Worm (Caenorhabditis elegans) whole organism, midembryonic: ENCODE measurements around the gene immp-2.
A peak's percentile ranks its signal among the peaks of the same experiment; 100 is the strongest.
"Not testable (repeated sequence)": the region's sequence is repeated elsewhere in the genome, so short reads cannot be mapped to it uniquely, and the experiment has no call there.

Experiments used
- T22C8.4 ChIP-seq: fragments of 200-800 bp; sonication (Bioruptor generic); IDR thresholded peaks from 2 replicates; pipeline ENCODE4 v1.3.6; 2022; ENCODE audit warnings: missing genetic modification characterization, missing compliant biosample characterization
- cog-1 ChIP-seq: sonication (generic microtip); optimal IDR thresholded peaks from 2 replicates; lab custom pipeline; 2016; ENCODE audit warnings: missing genetic modification characterization, missing compliant biosample characterization
- flt-1 ChIP-seq: fragments of 200-800 bp; sonication (Bioruptor generic); IDR thresholded peaks from 2 replicates; pipeline ENCODE4 v1.3.6; 2022; ENCODE audit warnings: missing genetic modification characterization, missing compliant biosample characterization
- klf-2 ChIP-seq: fragments of 200-800 bp; sonication (Bioruptor generic); conservative IDR thresholded peaks from 2 replicates; pipeline ENCODE4 v1.3.6; 2022; ENCODE audit warnings: missing genetic modification reagents, missing genetic modification characterization, missing compliant biosample characterization
- med-1 ChIP-seq: sonication (generic microtip); optimal IDR thresholded peaks from 2 replicates; lab custom pipeline; 2017; ENCODE audit warnings: missing genetic modification characterization, mild to moderate bottlenecking, missing compliant biosample characterization, antibody characterized with exemption, missing genetic modification reagents; ENCODE audit not compliant: insufficient read depth
- ref-1 ChIP-seq: fragments of 200-800 bp; sonication (Bioruptor generic); conservative IDR thresholded peaks from 2 replicates; pipeline ENCODE4 v1.3.6; 2022; ENCODE audit warnings: missing genetic modification reagents, missing genetic modification characterization, missing compliant biosample characterization
- tab-1 ChIP-seq: fragments of 200-800 bp; sonication (Bioruptor generic); IDR thresholded peaks from 2 replicates; pipeline ENCODE4 v1.3.6; 2022; ENCODE audit warnings: missing genetic modification characterization, missing compliant biosample characterization
- ztf-23 ChIP-seq: fragments of 200-800 bp; sonication (Bioruptor generic); IDR thresholded peaks from 2 replicates; pipeline ENCODE4 v1.3.6; 2022; ENCODE audit warnings: missing genetic modification reagents, missing genetic modification characterization, missing compliant biosample characterization
- ztf-29 ChIP-seq: fragments of 200-800 bp; sonication (Bioruptor generic); IDR thresholded peaks from 2 replicates; pipeline ENCODE4 v1.3.6; 2022; ENCODE audit warnings: missing genetic modification reagents, missing genetic modification characterization, missing compliant biosample characterization

The immp-2 gene

DNA sequence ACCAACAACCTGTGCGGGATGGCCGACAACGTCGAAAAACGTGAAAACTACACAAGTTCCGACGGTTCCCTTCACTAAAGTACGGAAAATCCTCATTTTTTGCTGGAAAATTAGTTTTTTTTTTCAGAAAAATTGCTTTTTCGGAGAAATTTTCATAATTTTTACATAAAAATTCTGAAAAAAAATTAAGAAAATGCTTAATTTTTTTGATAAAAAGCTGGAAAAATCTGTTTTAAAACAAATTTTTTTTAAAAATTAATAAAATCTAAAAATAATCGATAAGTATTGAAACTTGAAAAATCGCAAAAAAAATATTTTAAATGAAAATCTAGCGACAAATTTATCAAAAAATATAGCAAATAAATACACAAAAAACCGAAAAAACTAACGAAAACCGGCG is at the start of gene immp-2:
TSS of gene immp-2 (minus strand) at position 101 of the 400 bp plus-strand sequence.
- TF ChIP-seq ztf-23 (GFP tag; lab: Robert Waterston, UW) (no peak), flt-1 (no peak), ztf-29 (GFP tag; lab: Robert Waterston, UW) (no peak), cog-1 (no peak), T22C8.4 (GFP tag; lab: Robert Waterston, UW) (no peak), ref-1 (no peak), med-1 (GFP tag; lab: Kevin White, UChicago) (no peak), tab-1 (GFP tag; lab: Robert Waterston, UW) (no peak), klf-2 (GFP tag; lab: Robert Waterston, UW) (no peak)

DNA sequence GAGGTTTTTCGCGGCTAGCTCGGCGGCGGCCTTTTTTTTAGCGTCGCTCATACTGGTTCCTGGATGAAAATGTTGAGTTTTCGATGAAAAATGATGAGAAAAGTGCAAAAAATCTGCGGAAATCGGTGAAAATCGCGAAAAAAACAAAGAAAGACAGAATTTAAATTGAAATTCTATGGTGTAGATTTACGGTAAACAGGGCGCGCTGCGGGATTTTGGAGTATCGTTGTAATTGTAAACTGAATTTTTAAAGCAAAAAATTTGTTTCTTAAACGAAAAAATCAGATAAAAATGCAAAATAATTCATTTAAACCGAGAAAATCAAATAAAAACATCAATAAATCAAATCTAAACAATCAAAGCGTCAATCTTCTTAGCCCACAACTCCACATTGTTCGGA is 49.1 kb upstream of the immp-2 start, which contains the start of gene dcap-1:
TSS of gene dcap-1 (minus strand) at position 59 of the 400 bp plus-strand sequence.
- TF ChIP-seq tab-1 (GFP tag; lab: Robert Waterston, UW): no peak
- no peak for TF ChIP-seq flt-1
- no peak for TF ChIP-seq ztf-23 (GFP tag; lab: Robert Waterston, UW)
- TF ChIP-seq klf-2 (GFP tag; lab: Robert Waterston, UW): no peak
- no peak for TF ChIP-seq T22C8.4 (GFP tag; lab: Robert Waterston, UW)
- no peak for TF ChIP-seq cog-1
- TF ChIP-seq ztf-29 (GFP tag; lab: Robert Waterston, UW): no peak
- TF ChIP-seq ref-1: no peak
- no peak for TF ChIP-seq med-1 (GFP tag; lab: Kevin White, UChicago)

DNA sequence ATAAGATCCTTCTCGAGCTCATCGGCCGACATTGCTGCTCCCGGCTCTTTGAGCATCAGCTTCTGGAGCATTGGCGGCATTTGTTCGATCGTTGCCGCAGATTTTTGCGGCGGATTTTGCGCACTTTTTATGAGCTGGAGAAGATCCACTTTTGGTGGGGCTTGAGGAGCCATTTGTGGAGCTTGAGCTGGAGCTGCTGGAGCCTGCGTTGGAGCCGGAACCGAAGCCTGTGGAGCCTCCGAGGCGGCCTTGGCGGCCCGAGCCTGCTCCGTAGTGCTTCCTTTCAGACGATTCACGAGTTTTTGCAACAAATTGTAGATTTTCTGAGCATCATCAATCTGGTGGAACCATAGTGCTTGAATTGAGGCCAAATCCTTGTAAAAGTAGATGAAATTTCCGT is 48.3 kb upstream of the immp-2 start:
- TF ChIP-seq ztf-29 (GFP tag; lab: Robert Waterston, UW) (no peak), ref-1 (no peak), klf-2 (GFP tag; lab: Robert Waterston, UW) (no peak), med-1 (GFP tag; lab: Kevin White, UChicago) (no peak), flt-1 (no peak)

DNA sequence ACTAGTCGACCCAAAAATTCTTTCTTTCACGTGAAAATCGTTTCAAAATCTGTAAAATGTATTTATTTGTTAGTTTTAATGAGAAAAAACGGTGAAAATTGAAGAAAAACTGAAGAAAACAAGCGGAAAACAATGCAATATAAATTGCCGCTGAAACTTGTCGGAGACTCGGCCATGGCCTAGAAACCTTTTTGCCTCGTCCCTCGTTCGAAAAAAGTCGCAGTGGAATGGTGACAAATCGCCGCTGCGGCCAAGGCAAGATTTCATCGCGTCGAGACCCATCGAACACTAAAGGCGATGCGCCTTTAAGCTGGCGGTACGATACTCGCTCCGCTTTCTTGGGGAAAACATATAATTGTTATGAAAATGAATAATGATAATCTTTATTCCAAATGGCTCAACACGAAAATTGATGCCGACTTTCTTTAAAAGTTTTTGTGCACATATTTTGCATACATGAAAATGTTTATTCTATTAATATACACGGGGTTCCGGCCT is 46.0 kb upstream of the immp-2 start, which contains the start of gene Y55F3AM.21:
TSS of gene Y55F3AM.21 (minus strand) at position 51 of the 498 bp plus-strand sequence.
- TF ChIP-seq tab-1 (GFP tag; lab: Robert Waterston, UW); cog-1; ztf-23 (GFP tag; lab: Robert Waterston, UW): not testable (repeated sequence)

DNA sequence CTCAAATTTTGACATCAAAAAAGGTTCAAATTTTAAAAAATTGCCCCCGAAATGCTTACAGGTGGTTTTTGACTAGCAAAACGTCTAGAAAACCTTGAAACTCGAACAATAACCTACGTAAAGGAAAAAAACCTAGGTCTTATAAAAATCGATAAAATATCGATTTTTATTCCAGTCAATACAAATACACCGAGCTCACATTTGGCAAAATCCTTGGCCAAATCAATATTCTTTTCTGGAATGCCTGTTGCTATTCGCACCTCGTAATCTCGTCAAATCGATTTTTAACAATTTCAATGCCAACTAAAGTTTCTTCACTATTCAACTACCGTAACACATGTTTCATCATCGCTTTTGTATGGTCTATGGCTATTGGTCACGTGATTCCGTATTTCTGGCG is 41.3 kb upstream of the immp-2 start:
- TF ChIP-seq ztf-29 (GFP tag; lab: Robert Waterston, UW): no peak
- peak; percentile 43; the same call in 1 of the 2 replicates for TF ChIP-seq T22C8.4 (GFP tag; lab: Robert Waterston, UW)

DNA sequence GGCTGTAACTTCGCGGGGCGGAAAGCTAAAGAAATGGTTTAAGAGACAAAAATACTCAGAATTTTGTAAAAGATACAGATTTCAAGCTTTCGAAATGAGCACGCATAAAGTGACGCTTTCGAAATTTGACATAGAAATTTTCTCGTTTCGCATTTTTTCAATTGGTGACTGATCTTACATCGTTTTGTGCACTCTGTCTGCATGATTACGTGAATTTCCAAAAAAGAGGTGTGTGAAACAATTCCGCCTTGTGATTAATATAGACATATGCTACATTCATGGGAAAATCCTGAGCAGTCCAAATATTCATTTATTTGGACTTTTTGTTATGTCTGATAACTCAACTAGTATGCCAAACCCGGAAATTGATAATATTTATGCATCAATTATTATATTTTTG is 40.0 kb upstream of the immp-2 start, which contains the start of gene srx-12:
TSS of gene srx-12 (plus strand) at position 301 of the 400 bp plus-strand sequence.
- no peak for TF ChIP-seq flt-1

DNA sequence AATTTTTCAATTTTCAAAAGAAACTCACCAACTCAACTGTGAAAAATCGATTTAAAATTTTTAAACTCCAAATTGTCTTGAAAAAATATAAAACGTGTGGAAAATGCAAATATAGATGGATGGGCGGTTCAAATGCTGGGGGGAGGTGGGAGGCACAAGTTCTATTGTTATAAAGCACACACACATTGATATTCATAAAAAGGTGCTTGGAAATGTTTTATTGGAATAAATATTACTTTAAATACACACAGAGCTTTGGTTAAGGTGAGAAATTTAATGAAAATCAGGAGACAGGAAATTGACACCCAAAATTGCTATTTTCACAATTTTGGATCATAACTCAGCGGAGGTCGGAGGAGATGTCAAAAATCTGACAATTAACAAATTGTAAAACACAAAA is 38.6 kb upstream of the immp-2 start, which contains the start of gene Y55F3AM.11:
TSS of gene Y55F3AM.11 (minus strand) at position 101 of the 400 bp plus-strand sequence.
- TF ChIP-seq flt-1 (no peak), T22C8.4 (GFP tag; lab: Robert Waterston, UW) (no peak), cog-1 (no peak), tab-1 (GFP tag; lab: Robert Waterston, UW) (no peak), ztf-29 (GFP tag; lab: Robert Waterston, UW) (no peak), klf-2 (GFP tag; lab: Robert Waterston, UW) (no peak), ref-1 (no peak), ztf-23 (GFP tag; lab: Robert Waterston, UW) (no peak), med-1 (GFP tag; lab: Kevin White, UChicago) (no peak)

DNA sequence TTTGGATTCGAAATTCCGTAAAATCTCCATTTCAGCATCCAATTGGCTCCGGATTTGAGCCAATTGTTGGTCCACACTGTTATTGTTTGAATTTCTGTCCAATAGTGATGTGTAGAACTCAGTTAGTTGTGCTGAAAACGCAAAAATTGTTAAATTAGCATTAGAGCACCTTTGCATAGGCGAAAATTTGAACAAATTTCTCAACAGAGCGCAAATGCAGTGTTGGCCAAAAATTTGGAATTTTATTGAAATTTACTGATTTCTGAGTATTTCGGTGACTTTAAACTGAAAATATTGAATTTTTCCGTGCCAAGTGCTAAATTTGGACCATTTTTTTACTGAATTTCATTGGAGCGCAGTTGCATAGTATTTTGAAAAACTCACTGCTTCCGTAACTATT is 34.9 kb upstream of the immp-2 start:
- TF ChIP-seq ztf-23 (GFP tag; lab: Robert Waterston, UW): no peak
- no peak for TF ChIP-seq ref-1
- no peak for TF ChIP-seq tab-1 (GFP tag; lab: Robert Waterston, UW)
- no peak for TF ChIP-seq T22C8.4 (GFP tag; lab: Robert Waterston, UW)
- TF ChIP-seq cog-1: no peak
- TF ChIP-seq ztf-29 (GFP tag; lab: Robert Waterston, UW): no peak
- no peak for TF ChIP-seq med-1 (GFP tag; lab: Kevin White, UChicago)

DNA sequence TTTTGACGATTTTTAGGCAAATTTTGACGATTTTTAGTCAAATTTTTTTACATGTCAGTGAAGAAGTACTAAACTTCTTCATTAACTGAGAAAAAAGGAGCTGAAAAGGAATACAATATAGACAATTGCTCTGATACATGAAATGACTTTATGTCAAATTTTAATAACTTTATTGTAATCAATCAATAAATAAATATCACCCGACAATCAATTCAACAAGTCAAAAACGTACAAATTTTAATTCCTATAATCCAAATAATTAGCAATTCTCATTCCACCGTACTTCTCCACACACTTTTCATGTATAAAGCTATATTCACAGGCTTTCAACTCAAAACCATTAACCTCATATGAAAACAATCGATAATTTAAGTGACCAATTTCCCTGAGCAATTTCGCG is 32.9 kb upstream of the immp-2 start:
- TF ChIP-seq tab-1 (GFP tag; lab: Robert Waterston, UW): no peak
- TF ChIP-seq T22C8.4 (GFP tag; lab: Robert Waterston, UW): no peak
- no peak for TF ChIP-seq klf-2 (GFP tag; lab: Robert Waterston, UW)
- no peak for TF ChIP-seq ztf-29 (GFP tag; lab: Robert Waterston, UW)
- no peak for TF ChIP-seq ztf-23 (GFP tag; lab: Robert Waterston, UW)
- TF ChIP-seq med-1 (GFP tag; lab: Kevin White, UChicago): no peak
- TF ChIP-seq ref-1: no peak
- no peak for TF ChIP-seq flt-1
- TF ChIP-seq cog-1: no peak

DNA sequence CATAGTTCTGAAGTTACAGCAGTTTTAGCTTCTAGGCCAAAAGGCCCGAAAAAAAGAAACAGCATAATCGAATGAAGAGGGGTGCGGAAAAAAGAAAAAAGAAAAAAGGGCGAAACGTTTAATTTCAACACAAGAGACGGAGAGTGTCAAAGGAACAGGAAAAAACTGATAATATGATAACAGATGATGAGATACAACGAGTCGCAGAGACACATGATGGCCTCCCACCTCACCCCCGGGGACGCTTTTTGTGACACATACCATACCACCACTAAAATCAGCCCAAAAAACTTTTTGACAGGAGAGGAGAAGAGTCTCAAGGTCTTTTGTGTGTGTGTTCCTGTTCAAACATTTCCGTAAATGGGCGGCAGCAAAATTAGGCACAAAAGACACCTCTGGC is 29.4 kb upstream of the immp-2 start:
- TF ChIP-seq med-1 (GFP tag; lab: Kevin White, UChicago) (no peak), flt-1 (no peak), cog-1 (no peak), ztf-23 (GFP tag; lab: Robert Waterston, UW) (no peak), T22C8.4 (GFP tag; lab: Robert Waterston, UW) (no peak), ref-1 (no peak), ztf-29 (GFP tag; lab: Robert Waterston, UW) (no peak), klf-2 (GFP tag; lab: Robert Waterston, UW) (no peak), tab-1 (GFP tag; lab: Robert Waterston, UW) (no peak)
